Fruit fly (Drosophila melanogaster) whole organism, embryonic: ENCODE results near the gene CG18596.

ENCODE experiments used
- ATbp ChIP-seq: fragments of 200-800 bp; sonication (Bioruptor generic); optimal IDR thresholded peaks from 2 replicates; lab custom pipeline; 2017; ENCODE audit warnings: missing biosample characterization, mild to moderate bottlenecking, missing genetic modification characterization, missing genetic modification reagents
- Adf1 ChIP-seq: fragments of 200-800 bp; sonication (Bioruptor generic); IDR thresholded peaks from 2 replicates; pipeline ENCODE4 v1.3.6; 2022; ENCODE audit warnings: missing biosample characterization, missing genetic modification characterization
- B-H1 ChIP-seq: fragments of 200-800 bp; sonication (Bioruptor generic); IDR thresholded peaks from 3 replicates; pipeline ENCODE4 v1.3.6; 2022; ENCODE audit warnings: missing biosample characterization, missing genetic modification characterization
- CG10267 ChIP-seq: fragments of 200-800 bp; sonication (Bioruptor generic); optimal IDR thresholded peaks from 2 replicates; lab custom pipeline; 2018; ENCODE audit warnings: missing biosample characterization, mild to moderate bottlenecking, missing genetic modification characterization, moderate library complexity
- CG10565 ChIP-seq: fragments of 200-800 bp; sonication (Bioruptor generic); optimal IDR thresholded peaks from 3 replicates; lab custom pipeline; 2016; ENCODE audit warnings: missing biosample characterization, mild to moderate bottlenecking, missing genetic modification characterization
- CG12744 ChIP-seq: fragments of 200-800 bp; sonication (Bioruptor generic); optimal IDR thresholded peaks from 2 replicates; lab custom pipeline; 2016; ENCODE audit warnings: missing biosample characterization, missing genetic modification characterization
- CG13775 ChIP-seq: fragments of 200-800 bp; sonication (Bioruptor generic); optimal IDR thresholded peaks from 3 replicates; lab custom pipeline; 2017; ENCODE audit warnings: missing biosample characterization, mild to moderate bottlenecking, missing genetic modification characterization
- CG14860 ChIP-seq: fragments of 200-800 bp; sonication (Bioruptor generic); IDR thresholded peaks from 3 replicates; pipeline ENCODE4 v1.3.6; 2022; ENCODE audit warnings: missing biosample characterization, missing genetic modification characterization; ENCODE audit not compliant: partially characterized antibody
- CG1602 ChIP-seq: fragments of 200-800 bp; sonication (Bioruptor generic); optimal IDR thresholded peaks from 3 replicates; lab custom pipeline; 2016; ENCODE audit warnings: missing biosample characterization, missing genetic modification characterization
- CG1647 ChIP-seq: fragments of 200-800 bp; sonication (Bioruptor generic); optimal IDR thresholded peaks from 3 replicates; lab custom pipeline; 2016; ENCODE audit warnings: missing biosample characterization, missing genetic modification characterization
- CG18764 ChIP-seq: fragments of 200-800 bp; sonication (Bioruptor generic); optimal IDR thresholded peaks from 3 replicates; lab custom pipeline; 2016; ENCODE audit warnings: missing biosample characterization, missing genetic modification characterization
- CG2889 ChIP-seq: fragments of 200-800 bp; sonication (Bioruptor generic); IDR thresholded peaks from 3 replicates; pipeline ENCODE4 v1.3.6; 2022; ENCODE audit warnings: missing biosample characterization, missing genetic modification characterization
- CG30431 ChIP-seq: fragments of 200-800 bp; sonication (Bioruptor generic); optimal IDR thresholded peaks from 2 replicates; lab custom pipeline; 2017; ENCODE audit warnings: missing biosample characterization, missing genetic modification characterization
- CG31365 ChIP-seq: fragments of 200-800 bp; sonication (Bioruptor generic); optimal IDR thresholded peaks from 2 replicates; lab custom pipeline; 2018; ENCODE audit warnings: missing biosample characterization, mild to moderate bottlenecking, missing genetic modification characterization
- CG3838 ChIP-seq: fragments of 200-800 bp; sonication (Bioruptor generic); optimal IDR thresholded peaks from 3 replicates; lab custom pipeline; 2016; ENCODE audit warnings: missing biosample characterization, missing genetic modification characterization
- CG4424 ChIP-seq: fragments of 200-800 bp; sonication (Bioruptor generic); optimal IDR thresholded peaks from 3 replicates; lab custom pipeline; 2016; ENCODE audit warnings: missing biosample characterization, missing genetic modification characterization
- CG5245 ChIP-seq: fragments of 200-800 bp; sonication (Bioruptor generic); optimal IDR thresholded peaks from 3 replicates; lab custom pipeline; 2016; ENCODE audit warnings: missing biosample characterization, missing genetic modification characterization
- CG6175 ChIP-seq: fragments of 200-800 bp; sonication (Bioruptor generic); IDR thresholded peaks from 3 replicates; pipeline ENCODE4 v1.3.6; 2022; ENCODE audit warnings: missing biosample characterization, missing genetic modification characterization
- CG6654 ChIP-seq: fragments of 200-800 bp; sonication (Bioruptor generic); optimal IDR thresholded peaks from 2 replicates; lab custom pipeline; 2017; ENCODE audit warnings: missing biosample characterization, mild to moderate bottlenecking, missing genetic modification characterization
- CG7372 ChIP-seq: fragments of 200-800 bp; sonication (Bioruptor generic); IDR thresholded peaks from 2 replicates; pipeline ENCODE4 v1.3.6; 2022; ENCODE audit warnings: missing biosample characterization, missing genetic modification characterization
- CG7839 ChIP-seq: fragments of 200-800 bp; sonication (Bioruptor generic); optimal IDR thresholded peaks from 3 replicates; lab custom pipeline; 2018; ENCODE audit warnings: missing biosample characterization, mild to moderate bottlenecking, missing genetic modification characterization, moderate library complexity
- CG8089 ChIP-seq: fragments of 200-800 bp; sonication (Bioruptor generic); optimal IDR thresholded peaks from 3 replicates; lab custom pipeline; 2016; ENCODE audit warnings: missing biosample characterization, missing genetic modification characterization
- CG8478 ChIP-seq: fragments of >200 bp; optimal IDR thresholded peaks from 2 replicates; lab custom pipeline; 2018
- CG8944 ChIP-seq: fragments of 200-800 bp; sonication (Bioruptor generic); optimal IDR thresholded peaks from 3 replicates; lab custom pipeline; 2016; ENCODE audit warnings: missing biosample characterization, missing genetic modification characterization
- Dbx ChIP-seq: fragments of 200-800 bp; sonication (Bioruptor generic); IDR thresholded peaks from 3 replicates; pipeline ENCODE4 v1.3.6; 2022; ENCODE audit warnings: missing biosample characterization, missing genetic modification characterization
- Dref ChIP-seq: fragments of 200-800 bp; sonication (Bioruptor generic); IDR thresholded peaks from 2 replicates; pipeline ENCODE4 v1.3.6; 2022; ENCODE audit warnings: missing biosample characterization, missing genetic modification characterization
- Drgx ChIP-seq: fragments of 200-800 bp; sonication (Bioruptor generic); IDR thresholded peaks from 2 replicates; pipeline ENCODE4 v1.3.6; 2022; ENCODE audit warnings: missing biosample characterization, missing genetic modification characterization
- Ets65A ChIP-seq: fragments of 200-800 bp; sonication (Bioruptor generic); peaks from one replicate; lab custom pipeline; 2016; ENCODE audit warnings: missing biosample characterization, missing genetic modification characterization
- GATAe ChIP-seq: fragments of 200-800 bp; sonication (Bioruptor generic); conservative IDR thresholded peaks from 2 replicates; pipeline ENCODE4 v1.3.6; 2022; ENCODE audit warnings: missing biosample characterization, missing genetic modification characterization
- HLHmδ ChIP-seq: fragments of 200-800 bp; sonication (Bioruptor generic); optimal IDR thresholded peaks from 2 replicates; lab custom pipeline; 2018; ENCODE audit warnings: missing biosample characterization, mild to moderate bottlenecking, missing genetic modification characterization, moderate library complexity
- Hmx ChIP-seq: fragments of 200-800 bp; sonication (Bioruptor generic); optimal IDR thresholded peaks from 2 replicates; lab custom pipeline; 2016; ENCODE audit warnings: missing biosample characterization, missing genetic modification characterization
- Hsf ChIP-seq: fragments of 200-800 bp; sonication (Bioruptor generic); optimal IDR thresholded peaks from 3 replicates; lab custom pipeline; 2016; ENCODE audit warnings: missing biosample characterization, missing genetic modification characterization
- Lim3 ChIP-seq: fragments of 200-800 bp; sonication (Bioruptor generic); IDR thresholded peaks from 2 replicates; pipeline ENCODE4 v1.3.6; 2022; ENCODE audit warnings: missing biosample characterization, missing genetic modification characterization
- aop ChIP-seq: fragments of 200-800 bp; sonication (Bioruptor generic); IDR thresholded peaks from 2 replicates; pipeline ENCODE4 v1.3.6; 2022; ENCODE audit warnings: missing biosample characterization, missing genetic modification characterization
- ase ChIP-seq: fragments of 200-800 bp; sonication (Bioruptor generic); IDR thresholded peaks from 3 replicates; pipeline ENCODE4 v1.3.6; 2022; ENCODE audit warnings: missing biosample characterization, missing genetic modification characterization
- ato ChIP-seq: fragments of 200-800 bp; sonication (Bioruptor generic); IDR thresholded peaks from 2 replicates; pipeline ENCODE4 v1.3.6; 2022; ENCODE audit warnings: missing biosample characterization, missing genetic modification characterization; ENCODE audit not compliant: partially characterized antibody
- az2 ChIP-seq: fragments of 200-800 bp; sonication (Bioruptor generic); optimal IDR thresholded peaks from 3 replicates; lab custom pipeline; 2016; ENCODE audit warnings: missing biosample characterization, missing genetic modification characterization
- bsh ChIP-seq, 2 experiments: fragments of 200-800 bp; sonication (Bioruptor generic); optimal IDR thresholded peaks; 2 replicates each; lab custom pipeline; 2017 to 2018; ENCODE audit warnings: mild to moderate bottlenecking in 2 of 2, missing biosample characterization in 2 of 2, missing genetic modification characterization in 2 of 2, moderate library complexity in 1 of 2
- cad ChIP-seq: fragments of >200 bp; optimal IDR thresholded peaks from 2 replicates; lab custom pipeline; 2017; ENCODE audit warnings: missing biosample characterization, missing genetic modification characterization
- corto ChIP-seq: fragments of 200-800 bp; sonication (Bioruptor generic); optimal IDR thresholded peaks from 2 replicates; lab custom pipeline; 2016; ENCODE audit warnings: missing biosample characterization, mild to moderate bottlenecking, missing genetic modification characterization, moderate library complexity
- eyg ChIP-seq: fragments of 200-800 bp; sonication (Bioruptor generic); optimal IDR thresholded peaks from 3 replicates; lab custom pipeline; 2016; ENCODE audit warnings: missing biosample characterization, missing genetic modification characterization
- fd102C ChIP-seq: fragments of 200-800 bp; sonication (Bioruptor generic); optimal IDR thresholded peaks from 2 replicates; lab custom pipeline; 2018; ENCODE audit warnings: missing biosample characterization, mild to moderate bottlenecking, missing genetic modification characterization, moderate library complexity
- fd3F ChIP-seq: fragments of 200-800 bp; sonication (Bioruptor generic); optimal IDR thresholded peaks from 2 replicates; lab custom pipeline; 2018; ENCODE audit warnings: missing biosample characterization, mild to moderate bottlenecking, missing genetic modification characterization, moderate library complexity
- gcm2 ChIP-seq: fragments of 200-800 bp; sonication (Bioruptor generic); optimal IDR thresholded peaks from 2 replicates; lab custom pipeline; 2016; ENCODE audit warnings: missing biosample characterization, missing genetic modification characterization
- gem ChIP-seq: fragments of 200-800 bp; sonication (Bioruptor generic); optimal IDR thresholded peaks from 2 replicates; lab custom pipeline; 2019; ENCODE audit warnings: missing biosample characterization, mild to moderate bottlenecking, missing genetic modification characterization, moderate library complexity
- gro ChIP-seq: fragments of 200-800 bp; sonication (Bioruptor generic); optimal IDR thresholded peaks from 2 replicates; lab custom pipeline; 2016; ENCODE audit warnings: missing biosample characterization, missing genetic modification characterization
- jing ChIP-seq: fragments of 200-800 bp; sonication (Bioruptor generic); optimal IDR thresholded peaks from 2 replicates; lab custom pipeline; 2018; ENCODE audit warnings: missing biosample characterization, mild to moderate bottlenecking, missing genetic modification characterization
- kay ChIP-seq: fragments of 200-800 bp; sonication (Bioruptor generic); optimal IDR thresholded peaks from 2 replicates; lab custom pipeline; 2016; ENCODE audit warnings: missing biosample characterization, missing genetic modification characterization
- run ChIP-seq: fragments of 200-800 bp; sonication (Bioruptor generic); optimal IDR thresholded peaks from 3 replicates; lab custom pipeline; 2018; ENCODE audit warnings: missing biosample characterization, mild to moderate bottlenecking, missing genetic modification characterization
- sens-2 ChIP-seq: fragments of 200-800 bp; sonication (Bioruptor generic); IDR thresholded peaks from 2 replicates; pipeline ENCODE4 v1.3.6; 2022; ENCODE audit warnings: missing biosample characterization, missing genetic modification characterization
- sug ChIP-seq: fragments of 200-800 bp; optimal IDR thresholded peaks from 2 replicates; lab custom pipeline; 2019; ENCODE audit warnings: missing biosample characterization, mild to moderate bottlenecking, missing genetic modification characterization, moderate library complexity
- tap ChIP-seq: fragments of 200-800 bp; optimal IDR thresholded peaks from 3 replicates; lab custom pipeline; 2019; ENCODE audit warnings: missing biosample characterization, mild to moderate bottlenecking, missing genetic modification characterization, moderate library complexity
- zfh2 ChIP-seq: fragments of 200-800 bp; sonication (Bioruptor generic); optimal IDR thresholded peaks from 2 replicates; lab custom pipeline; 2016; ENCODE audit warnings: missing biosample characterization, missing genetic modification characterization

The CG18596 gene

dm6 chr3R:22375674-22376073, at the start of gene CG18596 (continued):
- TF ChIP-seq cad (GFP tag; lab: Kevin White, UChicago) (no peak), tap (tag; lab: Kevin White, UChicago) (no peak), CG1647 (no peak), az2 (no peak), Adf1 (GFP tag; lab: Robert Waterston, UW) (no peak), Ets65A (GFP tag; lab: Kevin White, UChicago) (no peak), run (no peak), CG6654 (no peak), gcm2 (GFP tag; lab: Kevin White, UChicago) (no peak), sens-2 (GFP tag; lab: Robert Waterston, UW) (no peak), CG31365 (tag; lab: Kevin White, UChicago) (no peak), fd3F (GFP tag; lab: Kevin White, UChicago) (no peak), CG8944 (GFP tag; lab: Kevin White, UChicago) (no peak), CG18764 (GFP tag; lab: Kevin White, UChicago) (no peak), ato (peak; percentile 84), GATAe (GFP tag; lab: Robert Waterston, UW) (no peak), Hmx (GFP tag; lab: Kevin White, UChicago) (no peak), aop (no peak), jing (GFP tag; lab: Kevin White, UChicago) (no peak), CG13775 (no peak), CG14860 (GFP tag; lab: Robert Waterston, UW) (peak; percentile 95), CG5245 (GFP tag; lab: Kevin White, UChicago) (no peak), CG8478 (no peak), ase (GFP tag; lab: Robert Waterston, UW) (no peak), CG7372 (GFP tag; lab: Robert Waterston, UW) (no peak), Lim3 (GFP tag; lab: Robert Waterston, UW) (no peak), sug (no peak), CG10565 (GFP tag; lab: Kevin White, UChicago) (no peak), CG3838 (GFP tag; lab: Kevin White, UChicago) (no peak), gro (GFP tag; lab: Kevin White, UChicago) (no peak), CG6175 (no peak), ATbp (GFP tag; lab: Kevin White, UChicago) (no peak), fd102C (GFP tag; lab: Kevin White, UChicago) (no peak), kay (GFP tag; lab: Kevin White, UChicago) (no peak), Hsf (no peak), bsh (GFP tag; optimal IDR thresholded peaks at IDR 0.05; lab: Kevin White, UChicago) (no peak), HLHmδ (GFP tag; lab: Kevin White, UChicago) (no peak), CG2889 (GFP tag; lab: Robert Waterston, UW) (no peak), CG4424 (no peak), zfh2 (GFP tag; lab: Kevin White, UChicago) (no peak), Dref (GFP tag; lab: Robert Waterston, UW) (peak; percentile 64), B-H1 (GFP tag; lab: Robert Waterston, UW) (no peak), corto (GFP tag; lab: Kevin White, UChicago) (no peak), gem (tag; lab: Kevin White, UChicago) (no peak), CG30431 (GFP tag; lab: Kevin White, UChicago) (no peak), eyg (GFP tag; lab: Kevin White, UChicago) (no peak), CG1602 (GFP tag; lab: Kevin White, UChicago) (no peak), CG7839 (no peak), Drgx (GFP tag; lab: Robert Waterston, UW) (no peak), Dbx (no peak), CG10267 (tag; lab: Kevin White, UChicago) (peak; percentile 33), CG12744 (GFP tag; lab: Kevin White, UChicago) (no peak), CG8089 (GFP tag; lab: Kevin White, UChicago) (no peak)
